Worm (Caenorhabditis elegans): ENCODE results near the gene dlst-1.

ce11 chrV:6727222-6727621 is 18.3 kb upstream of the dlst-1 start, which contains the start of gene ZC487.1:
- TF ChIP-seq flt-1 (GFP tag; IDR thresholded peaks at IDR 0.05) = no peak
- TF ChIP-seq hnd-1 (tag; optimal IDR thresholded peaks at IDR 0.05) = no peak
- TF ChIP-seq tbx-11 (GFP tag; IDR thresholded peaks at IDR 0.05) = no peak
- no peak for TF ChIP-seq F13C5.2 (tag; optimal IDR thresholded peaks at IDR 0.05)
- TF ChIP-seq ceh-13 (GFP tag; optimal IDR thresholded peaks at IDR 0.05) = no peak
- no peak for TF ChIP-seq ama-1 (optimal IDR thresholded peaks at IDR 0.05)
- TF ChIP-seq pes-1 (GFP tag; IDR thresholded peaks at IDR 0.05) = no peak
- no peak for TF ChIP-seq tbx-37 (GFP tag; conservative IDR thresholded peaks at IDR 0.05)
- no peak for TF ChIP-seq sea-1 (GFP tag; conservative IDR thresholded peaks at IDR 0.05)
- no peak for TF ChIP-seq ceh-36 (tag; optimal IDR thresholded peaks at IDR 0.05)
- TF ChIP-seq hmbx-1 (tag; optimal IDR thresholded peaks at IDR 0.05) = no peak
- no peak for TF ChIP-seq tra-4 (tag; optimal IDR thresholded peaks at IDR 0.05)
- no peak for TF ChIP-seq scrt-1 (GFP tag; IDR thresholded peaks at IDR 0.05)
- no peak for TF ChIP-seq ets-7 (tag; optimal IDR thresholded peaks at IDR 0.05)

All from whole organism, early embryonic.